Fruit fly (Drosophila melanogaster) whole organism: ENCODE measurements around the gene Pax.

ENCODE experiments used
- CG8478 ChIP-seq: fragments of >200 bp; optimal IDR thresholded peaks from 2 replicates; lab custom pipeline; 2018; ENCODE audit warnings: inconsistent platforms
- Dll ChIP-seq: fragments of >200 bp; optimal IDR thresholded peaks from 2 replicates; lab custom pipeline; 2017
- EcR ChIP-seq, 2 experiments: fragments of >200 bp; optimal IDR thresholded peaks; 2 replicates each; lab custom pipeline; 2017; ENCODE audit warnings: missing biosample characterization in 2 of 2, missing genetic modification characterization in 2 of 2, missing genetic modification reagents in 2 of 2
- pan ChIP-seq: fragments of >200 bp; optimal IDR thresholded peaks from 2 replicates; lab custom pipeline; 2017
- psq ChIP-seq: fragments of >200 bp; optimal IDR thresholded peaks from 2 replicates; lab custom pipeline; 2017
- usp ChIP-seq: fragments of >200 bp; optimal IDR thresholded peaks from 2 replicates; lab custom pipeline; 2017; ENCODE audit warnings: missing biosample characterization, missing genetic modification characterization, mixed read lengths

Gene Pax

DNA sequence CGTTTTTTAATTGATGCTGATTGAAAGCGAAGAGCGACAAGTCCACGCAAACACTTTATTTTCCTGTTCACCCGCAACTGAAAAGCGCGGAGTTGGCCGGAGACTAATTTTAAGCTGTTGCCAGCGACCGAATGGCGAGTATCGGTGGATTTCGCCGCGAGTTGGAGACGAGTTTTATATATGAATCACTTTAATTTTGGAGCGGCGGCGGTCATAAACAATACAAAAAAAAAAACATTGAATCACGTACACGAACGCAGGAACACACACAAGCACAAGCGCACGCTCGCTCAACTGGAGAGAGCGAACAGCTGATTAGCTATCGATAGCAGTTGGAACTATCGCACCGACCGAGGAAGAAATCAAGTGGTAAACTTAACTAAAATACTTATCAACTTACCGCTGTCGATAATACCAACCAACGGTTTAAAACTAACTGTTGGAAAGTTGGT lies at the start of gene Pax:
Pax (minus strand) TSS at position 267 of the 452 bp plus-strand sequence.
- TF ChIP-seq psq (no peak), Dll (lab: Kevin White, UChicago) (peak; percentile 3)

DNA sequence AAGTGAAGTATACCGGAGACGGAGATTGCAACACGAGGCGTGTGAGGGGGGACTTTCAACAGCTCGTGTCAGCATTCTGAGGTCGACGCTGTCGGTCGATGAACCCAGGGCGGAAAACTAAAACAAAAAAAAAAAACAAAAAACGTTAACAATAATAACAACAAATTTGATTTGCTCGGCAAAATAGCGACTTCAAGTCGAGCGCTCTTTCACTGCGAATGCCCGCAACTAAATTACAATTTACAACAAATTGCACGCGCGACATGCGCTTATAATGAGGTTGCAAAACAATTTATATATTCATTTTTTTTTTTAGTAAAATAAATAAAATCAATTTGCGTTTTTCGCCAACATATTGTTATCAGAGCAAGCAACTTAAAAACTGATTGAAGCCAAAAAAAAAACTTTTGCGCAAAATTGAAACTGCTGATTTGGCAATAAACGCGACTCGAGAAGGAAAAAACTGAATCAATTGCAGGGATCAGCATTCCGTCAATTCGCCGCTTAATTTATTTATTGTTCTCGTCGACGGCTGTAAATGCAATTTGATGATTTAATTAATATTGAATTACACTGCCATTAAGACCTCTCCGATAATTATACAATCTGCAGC lies 47.1 kb upstream of the Pax start:
- TF ChIP-seq psq: no peak
- TF ChIP-seq EcR (GFP tag; optimal IDR thresholded peaks at IDR 0.05; lab: Kevin White, UChicago): no peak
- no peak for TF ChIP-seq Dll (lab: Kevin White, UChicago)
- no peak for TF ChIP-seq pan
- TF ChIP-seq CG8478 (lab: Kevin White, UChicago): no peak
- no peak for TF ChIP-seq usp (GFP tag; lab: Kevin White, UChicago)

DNA sequence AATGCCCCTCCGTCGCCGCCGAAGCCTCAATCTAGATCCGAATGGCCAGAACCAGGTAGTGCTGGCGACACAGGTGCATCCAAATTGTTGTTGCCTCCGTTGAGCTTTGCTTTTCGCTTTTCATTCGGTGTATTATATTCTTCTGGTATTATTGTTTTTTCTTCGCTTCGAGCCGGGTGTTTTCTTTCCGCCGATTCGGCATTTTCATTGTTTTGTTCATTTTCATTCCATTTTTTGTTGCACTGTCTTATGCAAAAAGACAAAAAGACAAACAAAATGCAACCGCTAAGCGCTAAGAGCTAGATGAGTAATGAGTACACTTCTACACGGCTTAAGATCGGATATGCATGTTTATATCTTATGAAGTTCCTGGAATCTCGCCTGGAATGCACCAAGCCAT lies 45.9 kb upstream of the Pax start:
- TF ChIP-seq psq (no peak), CG8478 (lab: Kevin White, UChicago) (no peak), Dll (lab: Kevin White, UChicago) (no peak), pan (no peak), EcR (GFP tag; optimal IDR thresholded peaks at IDR 0.05; lab: Kevin White, UChicago) (no peak), usp (GFP tag; lab: Kevin White, UChicago) (no peak)

DNA sequence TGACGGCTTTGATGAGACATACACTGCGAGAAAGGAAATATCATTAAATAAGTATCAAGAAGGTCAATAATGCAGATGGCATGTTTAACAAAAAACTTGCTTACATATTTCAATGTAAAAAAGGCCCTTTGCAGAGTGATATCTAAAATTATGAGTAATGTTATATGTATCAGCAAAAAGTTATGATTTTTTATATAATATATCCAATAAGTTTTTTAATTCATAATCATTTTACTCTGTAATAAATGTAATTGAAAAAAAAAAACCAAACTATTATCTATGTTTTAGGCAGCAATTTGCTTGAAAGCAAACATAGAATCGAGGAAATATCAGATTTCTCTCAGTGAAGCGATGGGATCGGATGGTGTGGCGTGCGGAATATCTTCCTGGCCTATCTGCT lies 43.4 kb upstream of the Pax start:
- no peak for TF ChIP-seq CG8478 (lab: Kevin White, UChicago)
- TF ChIP-seq usp (GFP tag; lab: Kevin White, UChicago): no peak
- no peak for TF ChIP-seq psq
- TF ChIP-seq pan: no peak
- no peak for TF ChIP-seq Dll (lab: Kevin White, UChicago)
- no peak for TF ChIP-seq EcR (GFP tag; optimal IDR thresholded peaks at IDR 0.05; lab: Kevin White, UChicago)

DNA sequence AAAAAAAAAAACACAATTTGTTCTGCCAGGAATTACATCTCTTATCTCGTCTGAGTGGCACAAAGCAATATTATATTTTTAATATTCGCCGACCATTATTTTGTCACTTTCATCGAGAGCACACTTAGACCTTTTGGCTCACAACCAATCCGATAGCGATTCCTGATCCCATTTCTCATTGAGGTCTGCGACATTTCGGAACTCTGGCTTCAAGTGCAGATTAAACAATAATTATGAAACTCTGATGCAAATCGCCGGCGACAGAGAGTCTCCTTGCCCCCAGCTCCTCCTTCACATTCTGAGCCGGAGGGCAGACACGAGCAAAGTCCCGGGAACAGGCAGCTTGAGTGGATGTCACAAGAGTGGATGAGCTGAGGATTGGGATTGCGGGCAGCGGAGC lies 42.7 kb upstream of the Pax start:
- no peak for TF ChIP-seq psq
- no peak for TF ChIP-seq pan
- no peak for TF ChIP-seq Dll (lab: Kevin White, UChicago)
- no peak for TF ChIP-seq CG8478 (lab: Kevin White, UChicago)
- TF ChIP-seq usp (GFP tag; lab: Kevin White, UChicago): no peak
- no peak for TF ChIP-seq EcR (GFP tag; optimal IDR thresholded peaks at IDR 0.05; lab: Kevin White, UChicago)

DNA sequence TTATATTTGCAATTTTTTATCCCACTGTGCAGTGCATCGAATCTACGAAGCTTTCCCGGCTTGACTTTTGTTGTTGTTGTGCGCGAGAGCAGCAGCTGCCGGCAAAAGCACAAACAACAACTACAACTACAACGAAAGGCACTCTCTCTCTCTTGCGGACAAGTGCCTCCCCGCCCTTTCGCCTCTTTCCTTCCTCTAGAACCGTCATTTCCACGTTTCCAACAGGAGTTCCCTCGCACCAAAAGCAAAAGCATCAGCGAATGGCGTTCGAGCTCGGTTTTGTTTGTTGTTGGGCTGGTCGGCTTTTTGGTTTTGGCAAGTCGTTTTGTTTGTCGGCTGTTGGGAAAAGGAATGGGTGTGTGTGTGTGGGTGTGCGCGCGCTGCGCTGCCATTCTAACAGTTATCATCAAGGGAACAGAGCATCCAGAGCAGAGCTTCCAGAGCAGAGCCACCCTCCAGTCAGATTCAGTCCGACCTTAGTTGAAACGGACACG lies 37.5 kb upstream of the Pax start, which contains the start of gene tj:
tj (plus strand) TSS at position 444 of the 494 bp plus-strand sequence.
- TF ChIP-seq psq (no peak), usp (GFP tag; lab: Kevin White, UChicago) (no peak), Dll (lab: Kevin White, UChicago) (peak; percentile 35), pan (no peak)

DNA sequence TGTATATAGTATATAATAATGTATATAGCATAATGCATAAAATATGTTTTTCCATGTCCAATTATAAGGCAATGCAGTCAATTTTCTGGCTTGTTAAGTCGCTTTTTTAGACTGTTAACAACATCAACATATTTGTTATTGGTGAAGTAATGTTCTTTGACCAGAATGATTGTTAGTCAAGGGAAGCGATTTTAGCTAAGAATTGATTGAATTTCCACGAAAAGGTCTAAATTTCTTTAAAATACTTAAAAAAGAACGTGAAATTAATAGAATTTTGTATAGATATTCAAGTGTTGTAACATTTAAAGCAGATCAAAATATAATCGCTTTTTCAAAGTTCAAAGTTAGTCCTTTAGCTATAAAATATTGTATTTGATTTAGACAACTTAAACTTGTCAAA lies 37.0 kb upstream of the Pax start:
- no peak for TF ChIP-seq psq
- TF ChIP-seq pan: no peak
- no peak for TF ChIP-seq CG8478 (lab: Kevin White, UChicago)
- no peak for TF ChIP-seq EcR (GFP tag; optimal IDR thresholded peaks at IDR 0.05; lab: Kevin White, UChicago)
- no peak for TF ChIP-seq usp (GFP tag; lab: Kevin White, UChicago)
- no peak for TF ChIP-seq Dll (lab: Kevin White, UChicago)

DNA sequence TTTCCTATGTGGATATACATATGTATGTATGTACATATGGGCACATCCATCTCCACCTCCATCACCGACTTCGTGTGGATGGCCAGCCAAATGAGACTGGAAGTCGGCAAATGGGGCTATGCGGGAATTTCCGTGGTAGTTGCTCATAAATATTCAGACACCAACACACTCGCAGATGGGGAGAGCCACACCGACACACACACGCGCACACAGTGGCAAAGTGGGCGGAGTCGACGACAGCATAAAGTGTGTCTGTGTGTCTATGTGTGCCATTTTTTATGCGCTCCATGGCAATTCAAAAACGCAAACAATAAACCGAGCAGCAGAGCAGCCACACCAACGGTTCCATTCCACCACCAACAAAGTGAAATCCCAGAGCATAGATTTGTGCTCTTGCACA lies 36.5 kb upstream of the Pax start:
- TF ChIP-seq pan: no peak
- no peak for TF ChIP-seq Dll (lab: Kevin White, UChicago)
- no peak for TF ChIP-seq psq
- TF ChIP-seq EcR (GFP tag; optimal IDR thresholded peaks at IDR 0.05; lab: Kevin White, UChicago): no peak
- TF ChIP-seq usp (GFP tag; lab: Kevin White, UChicago): no peak
- TF ChIP-seq CG8478 (lab: Kevin White, UChicago): no peak

DNA sequence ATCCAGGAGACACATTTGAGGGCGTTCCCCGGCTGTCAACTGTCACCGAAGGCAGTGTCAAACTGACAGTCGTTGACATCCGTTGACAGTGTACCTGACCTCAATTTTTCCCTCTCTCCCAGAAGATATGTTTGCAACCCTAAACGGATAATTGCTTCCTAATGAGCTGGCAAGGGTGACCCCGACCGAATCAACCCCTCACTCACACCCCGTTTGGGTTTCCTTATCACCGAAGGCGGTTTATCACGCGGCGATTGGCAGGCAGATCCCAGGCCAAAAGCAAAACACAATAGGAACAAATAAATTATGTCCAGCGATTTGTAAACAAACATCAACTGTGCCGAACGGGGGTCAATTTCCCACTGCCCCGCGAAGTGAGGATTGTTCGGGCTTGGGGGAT lies 33.0 kb upstream of the Pax start:
- TF ChIP-seq pan (no peak), usp (GFP tag; lab: Kevin White, UChicago) (no peak), psq (no peak), EcR (GFP tag; optimal IDR thresholded peaks at IDR 0.05; lab: Kevin White, UChicago) (no peak), CG8478 (lab: Kevin White, UChicago) (no peak), Dll (lab: Kevin White, UChicago) (no peak)

DNA sequence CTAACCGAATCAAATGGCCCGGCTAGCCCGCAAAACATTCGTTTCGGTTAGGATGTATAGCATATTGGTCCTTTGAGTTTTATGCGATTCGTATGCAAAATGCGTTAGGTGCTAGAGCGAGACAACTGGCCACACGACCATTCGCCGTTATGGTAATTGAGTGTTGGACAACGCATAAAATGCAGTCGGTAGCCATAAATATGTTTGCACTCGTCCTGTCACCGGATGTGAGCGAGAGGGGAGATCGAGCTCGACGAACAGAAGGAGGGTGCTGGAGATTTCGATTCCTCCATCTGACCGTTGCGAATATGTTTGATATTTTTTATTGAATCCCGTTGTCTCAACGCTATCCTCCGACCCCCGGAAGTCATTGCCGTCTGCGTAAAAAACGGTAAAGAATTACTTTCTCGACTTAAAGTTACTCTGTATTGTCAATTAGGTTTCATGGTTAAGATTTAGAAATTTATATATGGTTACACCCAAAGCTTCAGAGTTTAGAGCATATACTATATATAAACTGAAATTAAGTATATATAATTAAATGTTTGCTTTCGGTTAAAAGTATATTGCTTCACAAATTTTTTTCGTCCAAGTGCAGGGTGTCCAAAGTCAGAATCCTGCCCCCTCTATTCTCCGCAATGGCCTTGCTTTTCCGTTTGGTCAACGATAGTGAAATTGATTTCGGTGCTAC lies 31.6 kb upstream of the Pax start:
- TF ChIP-seq EcR (GFP tag; optimal IDR thresholded peaks at IDR 0.05; lab: Kevin White, UChicago) (no peak), CG8478 (lab: Kevin White, UChicago) (no peak), pan (no peak), usp (GFP tag; lab: Kevin White, UChicago) (no peak), psq (no peak), Dll (lab: Kevin White, UChicago) (no peak)

DNA sequence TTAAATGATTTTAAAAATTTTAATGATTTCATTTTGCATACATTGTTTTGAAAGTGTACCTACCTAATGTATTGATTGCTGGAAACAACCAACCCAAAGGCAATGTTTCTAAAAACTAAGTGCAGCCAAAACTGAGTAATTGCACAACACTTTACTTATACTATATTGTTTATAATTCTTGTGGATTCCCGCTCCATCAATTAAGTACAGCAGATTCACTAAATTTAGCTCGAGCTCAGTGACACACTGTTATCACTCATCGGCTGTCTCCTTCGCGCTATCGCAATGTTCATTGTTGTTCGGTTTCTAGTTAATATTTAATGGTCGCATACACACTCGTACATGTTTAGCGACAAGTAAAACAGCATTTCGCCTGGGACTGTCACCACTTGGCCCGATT lies 29.3 kb upstream of the Pax start:
- TF ChIP-seq EcR (GFP tag; optimal IDR thresholded peaks at IDR 0.05; lab: Kevin White, UChicago) (no peak), pan (no peak), Dll (lab: Kevin White, UChicago) (no peak), usp (GFP tag; lab: Kevin White, UChicago) (no peak), CG8478 (lab: Kevin White, UChicago) (no peak), psq (no peak)

DNA sequence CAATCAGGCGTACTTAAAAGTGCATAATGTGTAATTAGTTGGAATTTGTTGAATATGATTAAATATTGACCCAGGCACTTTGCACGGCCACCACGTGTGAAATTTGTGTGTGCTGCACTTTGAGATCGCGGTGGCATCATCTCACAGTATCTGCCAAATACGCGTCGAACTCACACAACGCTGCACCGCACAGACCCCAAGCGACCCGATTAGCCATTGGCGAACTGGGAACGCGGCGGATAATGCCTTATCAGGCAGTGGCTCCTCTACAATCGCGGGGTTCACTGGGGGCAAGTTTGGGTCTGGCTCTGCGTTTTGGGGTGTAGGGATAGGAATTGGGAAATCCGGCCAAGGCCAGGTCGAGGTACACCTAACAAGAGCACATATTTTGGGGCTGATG lies 28.8 kb upstream of the Pax start:
- TF ChIP-seq pan (no peak), usp (GFP tag; lab: Kevin White, UChicago) (no peak), EcR (GFP tag; optimal IDR thresholded peaks at IDR 0.05; lab: Kevin White, UChicago) (no peak), CG8478 (lab: Kevin White, UChicago) (no peak), Dll (lab: Kevin White, UChicago) (no peak), psq (no peak)
